Fruit fly (Drosophila melanogaster) whole organism, wandering third instar larva: ENCODE data around the gene TwdlP.

Experiments used
- Abd-B ChIP-seq: fragments of >200 bp; optimal IDR thresholded peaks from 2 replicates; lab custom pipeline; 2017; ENCODE audit warnings: missing biosample characterization, missing genetic modification characterization
- CG32264 ChIP-seq: fragments of 200-800 bp; sonication (Bioruptor generic); optimal IDR thresholded peaks from 2 replicates; lab custom pipeline; 2016; ENCODE audit warnings: missing biosample characterization, missing genetic modification characterization
- CG9705 ChIP-seq: fragments of 200-800 bp; sonication (Bioruptor generic); optimal IDR thresholded peaks from 2 replicates; lab custom pipeline; 2018; ENCODE audit warnings: missing biosample characterization, mild to moderate bottlenecking, missing genetic modification characterization
- CrebA ChIP-seq: fragments of 200-800 bp; sonication (Bioruptor generic); optimal IDR thresholded peaks from 2 replicates; lab custom pipeline; 2016; ENCODE audit warnings: missing biosample characterization, mild to moderate bottlenecking, missing genetic modification characterization, borderline replicate concordance
- Dfd ChIP-seq: fragments of >200 bp; optimal IDR thresholded peaks from 2 replicates; lab custom pipeline; 2017; ENCODE audit warnings: missing biosample characterization, missing genetic modification characterization
- Dif ChIP-seq: fragments of 200-275, 200-300 bp; sonication (Bioruptor generic); optimal IDR thresholded peaks from 2 replicates; lab custom pipeline; 2018; ENCODE audit warnings: missing biosample characterization, missing genetic modification characterization; ENCODE audit not compliant: partially characterized antibody
- GATAd ChIP-seq: sonication (Bioruptor generic); optimal IDR thresholded peaks from 2 replicates; lab custom pipeline; 2016; ENCODE audit warnings: missing biosample characterization, missing genetic modification characterization
- HLH106 ChIP-seq: fragments of 200-800 bp; optimal IDR thresholded peaks from 3 replicates; lab custom pipeline; 2019; ENCODE audit warnings: missing biosample characterization, mild to moderate bottlenecking, missing genetic modification characterization, moderate library complexity
- Hnf4 ChIP-seq: fragments of 200-800 bp; sonication (Bioruptor generic); optimal IDR thresholded peaks from 2 replicates; lab custom pipeline; 2016; ENCODE audit warnings: missing biosample characterization, mild to moderate bottlenecking, missing genetic modification characterization
- Hr78 ChIP-seq: fragments of >200 bp; optimal IDR thresholded peaks from 2 replicates; lab custom pipeline; 2017; ENCODE audit warnings: missing biosample characterization, missing genetic modification characterization
- Hr83 ChIP-seq: fragments of 200-300 bp; sonication (Bioruptor generic); optimal IDR thresholded peaks from 2 replicates; lab custom pipeline; 2016; ENCODE audit warnings: missing biosample characterization, mild to moderate bottlenecking, missing genetic modification characterization, moderate library complexity; ENCODE audit not compliant: poor library complexity, severe bottlenecking
- Jra ChIP-seq: sonication (Bioruptor generic); optimal IDR thresholded peaks from 2 replicates; lab custom pipeline; 2016; ENCODE audit warnings: missing biosample characterization, missing genetic modification characterization
- Mio ChIP-seq: sonication (Bioruptor generic); optimal IDR thresholded peaks from 2 replicates; lab custom pipeline; 2016; ENCODE audit warnings: missing biosample characterization, missing genetic modification characterization
- Rel ChIP-seq, 2 experiments: fragments of 200-800 bp; sonication (Bioruptor generic) in 1 of 2; optimal IDR thresholded peaks; 2 replicates in 1 of 2; 3 replicates in 1 of 2; lab custom pipeline; 2016 to 2019; ENCODE audit warnings: mild to moderate bottlenecking in 2 of 2, missing biosample characterization in 2 of 2, missing genetic modification characterization in 2 of 2, moderate library complexity in 1 of 2
- Sp1 ChIP-seq: fragments of 200-800 bp; sonication (Bioruptor generic); optimal IDR thresholded peaks from 3 replicates; lab custom pipeline; 2019; ENCODE audit warnings: missing biosample characterization, mild to moderate bottlenecking, missing genetic modification characterization, moderate library complexity
- Vsx2 ChIP-seq: fragments of 200-300, 225-300 bp; sonication (Bioruptor generic); optimal IDR thresholded peaks from 2 replicates; lab custom pipeline; 2018; ENCODE audit warnings: missing biosample characterization, missing genetic modification characterization; ENCODE audit not compliant: partially characterized antibody
- br ChIP-seq: fragments of 200-800 bp; sonication (Bioruptor generic); optimal IDR thresholded peaks from 2 replicates; lab custom pipeline; 2016; ENCODE audit warnings: missing biosample characterization, missing genetic modification characterization
- brk ChIP-seq: fragments of 200-800 bp; sonication (Bioruptor generic); optimal IDR thresholded peaks from 2 replicates; lab custom pipeline; 2016; ENCODE audit warnings: missing biosample characterization, mild to moderate bottlenecking, missing genetic modification characterization
- dmrt93B ChIP-seq: fragments of 200-800 bp; sonication (Bioruptor generic); optimal IDR thresholded peaks from 2 replicates; lab custom pipeline; 2018; ENCODE audit warnings: missing biosample characterization, mild to moderate bottlenecking, missing genetic modification characterization
- dsf ChIP-seq: sonication (Bioruptor generic); optimal IDR thresholded peaks from 2 replicates; lab custom pipeline; 2016; ENCODE audit warnings: missing biosample characterization, missing genetic modification characterization, borderline replicate concordance
- ey ChIP-seq: fragments of 200-800 bp; sonication (Bioruptor generic); optimal IDR thresholded peaks from 2 replicates; lab custom pipeline; 2016; ENCODE audit warnings: missing biosample characterization, missing genetic modification characterization
- foxo ChIP-seq, 2 experiments: fragments of 200-800 bp; sonication (Bioruptor generic); optimal IDR thresholded peaks; 2 replicates in 1 of 2; 3 replicates in 1 of 2; lab custom pipeline; 2016 to 2017; ENCODE audit warnings: missing biosample characterization in 2 of 2, missing genetic modification characterization in 2 of 2
- fru ChIP-seq: fragments of 200-800 bp; sonication (Bioruptor generic); optimal IDR thresholded peaks from 3 replicates; lab custom pipeline; 2016; ENCODE audit warnings: missing biosample characterization, mild to moderate bottlenecking, missing genetic modification characterization
- h ChIP-seq: fragments of 200-800 bp; sonication (Bioruptor generic); optimal IDR thresholded peaks from 3 replicates; lab custom pipeline; 2016; ENCODE audit warnings: missing biosample characterization, mild to moderate bottlenecking, missing genetic modification characterization
- jim ChIP-seq: fragments of 175-275, 200-325 bp; sonication (Bioruptor generic); optimal IDR thresholded peaks from 2 replicates; lab custom pipeline; 2016; ENCODE audit warnings: missing biosample characterization, mild to moderate bottlenecking, missing genetic modification characterization
- lola ChIP-seq: fragments of >200 bp; optimal IDR thresholded peaks from 2 replicates; lab custom pipeline; 2017; ENCODE audit warnings: missing biosample characterization, missing genetic modification characterization
- pan ChIP-seq: fragments of >200 bp; optimal IDR thresholded peaks from 2 replicates; lab custom pipeline; 2017
- psq ChIP-seq: fragments of 200-800 bp; sonication (Bioruptor generic); optimal IDR thresholded peaks from 3 replicates; lab custom pipeline; 2017; ENCODE audit warnings: missing biosample characterization, mild to moderate bottlenecking, missing genetic modification characterization, moderate library complexity
- rgr ChIP-seq: fragments of 200-800 bp; sonication (Bioruptor generic); optimal IDR thresholded peaks from 3 replicates; lab custom pipeline; 2016; ENCODE audit warnings: missing biosample characterization, mild to moderate bottlenecking, missing genetic modification characterization
- tai ChIP-seq: sonication (Bioruptor generic); optimal IDR thresholded peaks from 2 replicates; lab custom pipeline; 2016; ENCODE audit warnings: missing biosample characterization, missing genetic modification characterization
- woc ChIP-seq: sonication (Bioruptor generic); optimal IDR thresholded peaks from 2 replicates; lab custom pipeline; 2016; ENCODE audit warnings: missing biosample characterization, mild to moderate bottlenecking, missing genetic modification characterization

The TwdlP gene

DNA sequence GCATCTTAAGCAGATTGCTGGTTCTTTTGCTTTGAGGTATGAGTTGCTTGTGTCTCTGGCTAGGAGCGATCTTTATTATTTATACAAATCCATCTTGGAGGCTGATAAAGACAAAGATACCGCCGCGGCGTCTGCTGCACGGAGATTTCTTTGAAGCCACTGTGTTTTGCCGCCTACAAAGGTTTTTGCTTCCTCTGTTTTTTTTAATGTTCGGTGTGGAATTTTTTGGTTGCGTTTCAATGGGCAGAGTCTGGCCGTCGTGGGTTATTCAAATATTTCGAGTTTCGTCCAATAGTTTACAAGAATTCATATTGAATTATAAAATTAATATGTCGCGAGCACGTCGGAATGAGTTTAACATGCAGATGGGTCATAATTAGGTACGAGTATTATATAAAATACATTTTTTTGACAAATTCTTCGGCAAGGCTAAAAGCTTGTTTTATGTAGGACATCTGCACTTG lies 2.4 kb upstream of the TwdlP start, which contains the start of gene TwdlB:
Gene TwdlB, minus strand, starts transcription at position 51 of the 464 bp plus-strand sequence.
- TF ChIP-seq Jra (GFP tag; lab: Kevin White, UChicago) (no peak), Dfd (GFP tag; lab: Kevin White, UChicago) (no peak), jim (no peak), woc (GFP tag; lab: Kevin White, UChicago) (no peak), HLH106 (tag; lab: Kevin White, UChicago) (no peak), CG32264 (GFP tag; lab: Kevin White, UChicago) (no peak), lola (no peak), foxo (GFP tag; optimal IDR thresholded peaks at IDR 0.05; lab: Kevin White, UChicago) (no peak), tai (no peak), ey (GFP tag; lab: Kevin White, UChicago) (no peak)

DNA sequence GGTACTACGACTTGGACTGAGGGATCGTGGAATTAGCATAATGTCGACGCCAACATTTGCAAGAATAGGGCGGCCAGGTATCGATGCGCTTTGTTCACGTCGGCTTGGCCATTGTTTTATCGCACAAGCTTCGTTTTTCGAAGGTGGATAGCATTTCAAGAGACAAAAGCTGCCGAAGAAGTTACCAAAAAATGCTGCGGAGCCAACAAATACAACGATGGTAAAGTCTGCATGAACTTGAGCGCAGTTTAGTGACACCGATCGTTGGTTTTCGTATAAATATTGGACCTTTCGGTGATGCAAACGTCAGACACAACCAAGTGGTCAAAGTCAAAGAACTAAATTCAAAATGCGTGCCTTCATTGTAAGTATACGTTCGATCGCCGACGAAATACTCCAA lies 2.3 kb downstream of the TwdlP start, which contains the start of gene TwdlM:
Gene TwdlM, plus strand, starts transcription at position 301 of the 400 bp plus-strand sequence.
- no peak for TF ChIP-seq Abd-B (GFP tag; lab: Kevin White, UChicago)
- TF ChIP-seq, all 38 proteins: peak for 0

DNA sequence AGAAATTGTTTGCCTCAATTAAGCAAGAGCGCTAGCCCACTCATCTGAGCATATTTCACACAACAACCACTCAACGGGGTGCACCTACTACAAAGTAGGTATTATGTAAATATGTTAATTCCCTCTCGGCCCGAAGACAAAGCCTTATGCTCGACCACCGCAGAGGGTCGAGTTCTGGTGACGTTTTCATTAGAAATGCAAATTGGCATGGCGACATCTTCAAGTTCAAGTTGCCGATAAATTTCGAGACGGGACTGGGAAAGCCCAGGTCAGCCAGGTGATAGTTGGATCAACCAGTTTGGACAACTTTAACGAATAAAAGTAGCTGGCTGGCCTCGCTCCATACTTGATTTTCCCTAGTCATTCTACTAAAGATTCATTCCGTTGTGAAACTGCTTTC lies 5.7 kb downstream of the TwdlP start:
- TF ChIP-seq jim (no peak), fru (GFP tag; lab: Kevin White, UChicago) (no peak), brk (GFP tag; lab: Kevin White, UChicago) (no peak), Hr83 (GFP tag; lab: Kevin White, UChicago) (no peak), foxo (GFP tag; optimal IDR thresholded peaks at IDR 0.05; lab: Kevin White, UChicago) (no peak), Mio (GFP tag; lab: Kevin White, UChicago) (no peak), Dif (GFP tag; lab: Kevin White, UChicago) (no peak), Rel (GFP tag; optimal IDR thresholded peaks at IDR 0.05; lab: Kevin White, UChicago) (no peak), Rel (tag; optimal IDR thresholded peaks at IDR 0.05; lab: Kevin White, UChicago) (no peak), CrebA (GFP tag; lab: Kevin White, UChicago) (no peak), pan (lab: Kevin White, UChicago) (no peak), psq (GFP tag; lab: Kevin White, UChicago) (no peak), Sp1 (GFP tag; lab: Kevin White, UChicago) (no peak), Jra (GFP tag; lab: Kevin White, UChicago) (no peak), Hnf4 (GFP tag; lab: Kevin White, UChicago) (no peak), dsf (GFP tag; lab: Kevin White, UChicago) (no peak), dmrt93B (GFP tag; lab: Kevin White, UChicago) (no peak), CG9705 (GFP tag; lab: Kevin White, UChicago) (no peak)

DNA sequence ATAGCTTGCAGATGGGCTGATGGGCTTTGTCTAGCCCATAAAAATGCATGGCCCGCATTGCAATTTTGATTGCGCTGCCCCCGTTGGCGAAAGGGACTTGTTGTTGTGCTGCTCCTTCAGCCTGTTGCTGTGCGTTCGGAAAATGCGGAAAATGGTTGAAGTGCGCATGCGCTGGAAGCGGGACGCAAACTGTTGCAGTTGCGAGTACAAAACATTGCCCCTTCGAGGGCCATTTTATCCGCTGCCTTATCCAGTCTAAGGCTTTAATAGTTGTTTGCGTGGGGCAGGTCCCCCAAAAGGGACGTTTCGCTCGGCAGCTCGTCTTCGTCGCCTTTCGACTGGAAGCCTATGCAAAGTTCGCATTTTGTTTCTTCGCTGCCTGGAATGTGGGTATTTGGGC lies 14.7 kb downstream of the TwdlP start:
- TF ChIP-seq HLH106 (tag; lab: Kevin White, UChicago), result no peak
- no peak for TF ChIP-seq pan (lab: Kevin White, UChicago)
- TF ChIP-seq foxo (GFP tag; optimal IDR thresholded peaks at IDR 0.05; lab: Kevin White, UChicago), result no peak
- TF ChIP-seq dsf (GFP tag; lab: Kevin White, UChicago), result no peak
- TF ChIP-seq h, result no peak
- no peak for TF ChIP-seq Hr78 (GFP tag; lab: Kevin White, UChicago)
- no peak for TF ChIP-seq jim
- TF ChIP-seq Vsx2 (GFP tag; lab: Kevin White, UChicago), result no peak
- no peak for TF ChIP-seq GATAd
- no peak for TF ChIP-seq rgr
- no peak for TF ChIP-seq br (GFP tag; lab: Kevin White, UChicago)
- no peak for TF ChIP-seq lola
- TF ChIP-seq Mio (GFP tag; lab: Kevin White, UChicago), result no peak
- TF ChIP-seq brk (GFP tag; lab: Kevin White, UChicago), result no peak
- no peak for TF ChIP-seq CG32264 (GFP tag; lab: Kevin White, UChicago)
- no peak for TF ChIP-seq Dif (GFP tag; lab: Kevin White, UChicago)
- no peak for TF ChIP-seq Abd-B (GFP tag; lab: Kevin White, UChicago)
